Fruit fly (Drosophila melanogaster): Measurements from ENCODE around the gene CG5245.

The CG5245 gene

DNA sequence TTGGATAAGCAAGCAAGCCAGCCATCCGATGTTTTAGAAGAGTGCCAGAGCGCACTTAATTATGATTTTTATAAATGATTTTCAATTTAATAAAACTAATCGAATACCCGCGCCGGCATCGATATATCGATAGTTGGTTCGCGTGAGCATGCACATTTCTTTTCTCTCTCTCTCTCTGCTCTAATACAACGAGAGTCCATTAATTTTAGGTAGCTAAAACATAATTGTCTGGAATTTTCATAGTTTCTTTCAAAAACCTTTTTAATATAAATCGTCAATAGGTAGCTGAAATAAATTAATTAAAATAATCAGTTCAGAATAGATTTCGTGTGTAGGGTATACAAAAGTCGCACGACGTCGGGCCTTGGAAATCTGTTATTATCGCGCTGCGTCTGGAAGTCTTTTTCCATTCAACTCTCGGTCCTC is 19.5 kb downstream of the CG5245 start, which contains the start of gene CG18549 (continued):
- TF ChIP-seq CG1233 (GFP tag; optimal IDR thresholded peaks at IDR 0.05): peak; percentile 100
- TF ChIP-seq org-1 (GFP tag; optimal IDR thresholded peaks at IDR 0.05): peak; percentile 99
- peak; percentile 100 for TF ChIP-seq E2f1 (GFP tag; IDR thresholded peaks at IDR 0.05)
- peak; percentile 100 for TF ChIP-seq sim (GFP tag; IDR thresholded peaks at IDR 0.05)
- peak; percentile 100 for TF ChIP-seq BtbVII (GFP tag; optimal IDR thresholded peaks at IDR 0.05)
- peak in 1 of 2 experiments; percentile 100 for TF ChIP-seq Eip74EF (GFP tag; optimal IDR thresholded peaks at IDR 0.05)
- peak; percentile 87 for TF ChIP-seq Sry-δ (GFP tag; optimal IDR thresholded peaks at IDR 0.05)
- TF ChIP-seq dati (GFP tag; IDR thresholded peaks at IDR 0.05): peak; percentile 99
- peak; percentile 100 for TF ChIP-seq CG17912 (GFP tag; optimal IDR thresholded peaks at IDR 0.05)
- TF ChIP-seq Mes4 (GFP tag; optimal IDR thresholded peaks at IDR 0.05): peak; percentile 99
- TF ChIP-seq chinmo (GFP tag; IDR thresholded peaks at IDR 0.05; ENCODE audit: partially characterized antibody): peak; percentile 97
- TF ChIP-seq CG14050 (GFP tag; IDR thresholded peaks at IDR 0.05): peak; percentile 100
- peak; percentile 99 for TF ChIP-seq vfl (GFP tag; optimal IDR thresholded peaks at IDR 0.05)
- peak; percentile 100 for TF ChIP-seq zfh1 (GFP tag; IDR thresholded peaks at IDR 0.05)
- peak; percentile 99 for TF ChIP-seq Dip3 (GFP tag; optimal IDR thresholded peaks at IDR 0.05)
- TF ChIP-seq CG2202 (tag; optimal IDR thresholded peaks at IDR 0.05): peak; percentile 100
- peak; percentile 74 to 86 for TF ChIP-seq insv (GFP tag; optimal IDR thresholded peaks at IDR 0.05)
- TF ChIP-seq Atf6 (GFP tag; IDR thresholded peaks at IDR 0.05): peak; percentile 100
- peak; percentile 96 for TF ChIP-seq Bdp1 (GFP tag; optimal IDR thresholded peaks at IDR 0.05)
- peak; percentile 100 for TF ChIP-seq Sox100B (GFP tag; optimal IDR thresholded peaks at IDR 0.05)
- TF ChIP-seq trh (GFP tag; optimal IDR thresholded peaks at IDR 0.05): peak; percentile 99
- TF ChIP-seq pnt (GFP tag; optimal IDR thresholded peaks at IDR 0.05): peak; percentile 99
- peak; percentile 100 for TF ChIP-seq Ptx1 (GFP tag; IDR thresholded peaks at IDR 0.05)
- peak; percentile 99 for TF ChIP-seq CG6765 (GFP tag; optimal IDR thresholded peaks at IDR 0.05)
- TF ChIP-seq btn (GFP tag; optimal IDR thresholded peaks at IDR 0.05): peak; percentile 99
- TF ChIP-seq Scr (GFP tag; IDR thresholded peaks at IDR 0.05; ENCODE audit: partially characterized antibody): peak; percentile 85
- TF ChIP-seq wor (GFP tag; IDR thresholded peaks at IDR 0.05): peak; percentile 100
- TF ChIP-seq gcm (GFP tag; optimal IDR thresholded peaks at IDR 0.05): peak; percentile 100
- peak; percentile 100 for TF ChIP-seq Chrac-16 (GFP tag; optimal IDR thresholded peaks at IDR 0.05)
- peak; percentile 99 for TF ChIP-seq CG17612 (GFP tag; IDR thresholded peaks at IDR 0.05)
- peak; percentile 100 for TF ChIP-seq CG33557 (GFP tag; optimal IDR thresholded peaks at IDR 0.05)
- peak; percentile 99 for TF ChIP-seq CG6175 (GFP tag; IDR thresholded peaks at IDR 0.05)
- TF ChIP-seq Gug (GFP tag; IDR thresholded peaks at IDR 0.05): peak; percentile 99
- peak; percentile 97 for TF ChIP-seq dan (GFP tag; IDR thresholded peaks at IDR 0.05)
- peak; percentile 99 for TF ChIP-seq CG6683 (GFP tag; optimal IDR thresholded peaks at IDR 0.05)
- peak; percentile 99 for TF ChIP-seq CG33213 (GFP tag; optimal IDR thresholded peaks at IDR 0.05)
- peak; percentile 100 for TF ChIP-seq CG9817 (tag; optimal IDR thresholded peaks at IDR 0.05)
- peak; percentile 99 for TF ChIP-seq jing (GFP tag; optimal IDR thresholded peaks at IDR 0.05)
- peak; percentile 100 for TF ChIP-seq CG34422 (GFP tag; IDR thresholded peaks at IDR 0.05)
- TF ChIP-seq CG1024 (GFP tag; IDR thresholded peaks at IDR 0.05): peak; percentile 98
- TF ChIP-seq CG3838 (GFP tag; optimal IDR thresholded peaks at IDR 0.05): peak; percentile 99
- TF ChIP-seq tx (GFP tag; optimal IDR thresholded peaks at IDR 0.05): peak; percentile 99
- TF ChIP-seq lbe (GFP tag; optimal IDR thresholded peaks at IDR 0.05): peak; percentile 99
- TF ChIP-seq CG7963 (GFP tag; IDR thresholded peaks at IDR 0.05; ENCODE audit: partially characterized antibody): peak; percentile 73; the same call in 2 of the 3 replicates
- peak; percentile 100 for TF ChIP-seq lmd (GFP tag; IDR thresholded peaks at IDR 0.05)
- peak; percentile 100 for TF ChIP-seq croc (GFP tag; conservative IDR thresholded peaks at IDR 0.05)
- TF ChIP-seq CG8765 (GFP tag; IDR thresholded peaks at IDR 0.05): peak; percentile 98
- peak; percentile 100 for TF ChIP-seq nom (GFP tag; optimal IDR thresholded peaks at IDR 0.05)
- peak; percentile 96 for TF ChIP-seq CG15514 (GFP tag; optimal IDR thresholded peaks at IDR 0.05)
- TF ChIP-seq CG15269 (tag; optimal IDR thresholded peaks at IDR 0.05): peak; percentile 100
- TF ChIP-seq CG34224 (GFP tag; IDR thresholded peaks at IDR 0.05; ENCODE audit: partially characterized antibody): peak; percentile 89

Measured in whole organism, embryonic.